Fruit fly (Drosophila melanogaster): ENCODE data around the gene Arp5.

DNA sequence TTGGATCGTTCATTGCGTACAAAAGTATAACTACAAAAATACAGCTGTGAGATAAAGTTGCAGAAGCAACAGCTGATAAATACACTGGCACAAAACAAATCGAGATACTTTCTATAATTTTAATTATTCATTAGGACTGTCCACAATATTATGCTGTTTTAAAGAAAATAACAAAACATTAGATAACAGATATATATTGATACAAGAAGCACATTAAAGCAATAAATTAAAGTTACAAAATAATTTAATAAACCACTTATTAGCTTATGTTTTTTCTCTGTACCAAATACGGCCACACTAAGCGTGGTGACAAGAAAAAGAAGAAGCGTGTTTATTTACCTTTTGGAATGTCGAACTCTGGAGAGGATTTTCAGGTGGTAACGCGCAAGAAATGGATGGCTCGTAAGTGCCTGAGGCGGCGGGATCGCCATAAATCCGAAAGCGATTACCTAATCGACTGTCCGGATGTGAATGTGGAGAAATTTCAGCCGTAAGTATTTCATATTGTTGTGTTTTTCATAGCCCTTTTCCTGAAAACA lies 35.0 kb downstream of the Arp5 start, which contains the start of the genes CG7988 and CG7183:
- TF ChIP-seq Abd-B (GFP tag; optimal IDR thresholded peaks at IDR 0.05) (no peak), N (GFP tag; optimal IDR thresholded peaks at IDR 0.05) (no peak)

Measured in whole organism, wandering third instar larva.